Worm (Caenorhabditis elegans) whole organism, L2 larva: Measurements from ENCODE around the gene ampd-1.

Experiments
- C34F6.9 ChIP-seq: fragments of 150-350 bp; optimal IDR thresholded peaks from 2 replicates; lab custom pipeline; 2014; ENCODE audit warnings: missing biosample characterization, missing genetic modification characterization
- F13H6.1 ChIP-seq: sonication (generic microtip); optimal IDR thresholded peaks from 2 replicates; lab custom pipeline; 2016; ENCODE audit warnings: missing genetic modification characterization, missing compliant biosample characterization
- R02D3.7 ChIP-seq: fragments of 150-350 bp; optimal IDR thresholded peaks from 2 replicates; lab custom pipeline; 2014; ENCODE audit warnings: missing biosample characterization, missing genetic modification characterization
- Y55F3AM.14 ChIP-seq: fragments of 200-800 bp; sonication (Bioruptor generic); optimal IDR thresholded peaks from 2 replicates; lab custom pipeline; 2018; ENCODE audit warnings: mild to moderate bottlenecking, missing genetic modification characterization, missing compliant biosample characterization
- ZK546.5 ChIP-seq: sonication (generic microtip); optimal IDR thresholded peaks from 2 replicates; lab custom pipeline; 2017; ENCODE audit warnings: missing biosample characterization, missing genetic modification characterization
- alr-1 ChIP-seq: fragments of 150-350 bp; optimal IDR thresholded peaks from 2 replicates; lab custom pipeline; 2014; ENCODE audit warnings: missing biosample characterization, missing genetic modification characterization
- aly-2 ChIP-seq: fragments of 150-350 bp; optimal IDR thresholded peaks from 2 replicates; lab custom pipeline; 2014; ENCODE audit warnings: missing biosample characterization, missing genetic modification characterization
- ama-1 ChIP-seq: fragments of 150-350 bp; optimal IDR thresholded peaks from 2 replicates; lab custom pipeline; 2018; ENCODE audit warnings: inconsistent platforms
- blmp-1 ChIP-seq: sonication (generic microtip); optimal IDR thresholded peaks from 2 replicates; lab custom pipeline; 2017; ENCODE audit warnings: missing genetic modification characterization, mild to moderate bottlenecking, missing compliant biosample characterization, antibody characterized with exemption, moderate library complexity; ENCODE audit not compliant: insufficient read depth
- crh-2 ChIP-seq: sonication (generic microtip); optimal IDR thresholded peaks from 2 replicates; lab custom pipeline; 2017; ENCODE audit warnings: missing biosample characterization, missing genetic modification characterization
- dmd-4 ChIP-seq: sonication (generic microtip); optimal IDR thresholded peaks from 2 replicates; lab custom pipeline; 2017; ENCODE audit warnings: missing biosample characterization, missing genetic modification characterization
- egl-27 ChIP-seq: sonication (generic microtip); optimal IDR thresholded peaks from 3 replicates; lab custom pipeline; 2017; ENCODE audit warnings: missing biosample characterization, missing genetic modification reagents, missing genetic modification characterization
- elt-1 ChIP-seq: fragments of 150-350 bp; optimal IDR thresholded peaks from 2 replicates; lab custom pipeline; 2014; ENCODE audit warnings: missing biosample characterization, missing genetic modification characterization
- elt-3 ChIP-seq: sonication (generic microtip); optimal IDR thresholded peaks from 2 replicates; lab custom pipeline; 2017; ENCODE audit warnings: missing biosample characterization, missing genetic modification characterization
- fos-1 ChIP-seq: fragments of 150-350 bp; optimal IDR thresholded peaks from 2 replicates; lab custom pipeline; 2014; ENCODE audit warnings: missing biosample characterization, missing genetic modification characterization
- gmeb-1 ChIP-seq: fragments of 150-350 bp; optimal IDR thresholded peaks from 2 replicates; lab custom pipeline; 2014; ENCODE audit warnings: missing biosample characterization, missing genetic modification characterization
- lin-11 ChIP-seq: fragments of 150-350 bp; sonication (generic microtip); optimal IDR thresholded peaks from 2 replicates; lab custom pipeline; 2014; ENCODE audit warnings: missing biosample characterization, missing genetic modification characterization, inconsistent platforms, mixed read lengths
- lin-39 ChIP-seq: fragments of 150-350 bp; optimal IDR thresholded peaks from 2 replicates; lab custom pipeline; 2014; ENCODE audit warnings: missing biosample characterization, missing genetic modification reagents, missing genetic modification characterization
- lsy-2 ChIP-seq, 2 experiments: fragments of 150-350 bp in 1 of 2; sonication (generic microtip) in 1 of 2; optimal IDR thresholded peaks; 2 replicates each; lab custom pipeline; 2014 to 2017; ENCODE audit warnings: missing biosample characterization in 2 of 2, missing genetic modification characterization in 2 of 2
- mbf-1 ChIP-seq: sonication (generic microtip); optimal IDR thresholded peaks from 2 replicates; lab custom pipeline; 2017; ENCODE audit warnings: missing biosample characterization, missing genetic modification characterization
- nhr-10 ChIP-seq: sonication (generic microtip); optimal IDR thresholded peaks from 2 replicates; lab custom pipeline; 2017; ENCODE audit warnings: missing biosample characterization, missing genetic modification characterization
- nhr-11 ChIP-seq: fragments of 150-350 bp; optimal IDR thresholded peaks from 2 replicates; lab custom pipeline; 2014; ENCODE audit warnings: missing biosample characterization, missing genetic modification characterization
- nhr-129 ChIP-seq: fragments of 150-350 bp; optimal IDR thresholded peaks from 2 replicates; lab custom pipeline; 2014; ENCODE audit warnings: missing biosample characterization, missing genetic modification characterization
- nhr-21 ChIP-seq: fragments of 150-350 bp; optimal IDR thresholded peaks from 2 replicates; lab custom pipeline; 2014; ENCODE audit warnings: missing biosample characterization, missing genetic modification characterization
- nhr-23 ChIP-seq: fragments of 150-350 bp; optimal IDR thresholded peaks from 2 replicates; lab custom pipeline; 2014; ENCODE audit warnings: missing biosample characterization, missing genetic modification reagents, missing genetic modification characterization
- nhr-237 ChIP-seq: fragments of 150-350 bp; optimal IDR thresholded peaks from 2 replicates; lab custom pipeline; 2014; ENCODE audit warnings: missing biosample characterization, missing genetic modification characterization
- nhr-25 ChIP-seq: fragments of 150-350 bp; sonication (generic microtip); optimal IDR thresholded peaks from 3 replicates; lab custom pipeline; 2014; ENCODE audit warnings: missing biosample characterization, missing genetic modification characterization
- nhr-6 ChIP-seq: fragments of 150-350 bp; optimal IDR thresholded peaks from 2 replicates; lab custom pipeline; 2014; ENCODE audit warnings: missing biosample characterization, missing genetic modification characterization
- nhr-77 ChIP-seq: fragments of 150-350 bp; optimal IDR thresholded peaks from 2 replicates; lab custom pipeline; 2014; ENCODE audit warnings: missing biosample characterization, missing genetic modification characterization
- peb-1 ChIP-seq: fragments of 150-350 bp; optimal IDR thresholded peaks from 2 replicates; lab custom pipeline; 2014; ENCODE audit warnings: missing biosample characterization, missing genetic modification characterization
- sem-4 ChIP-seq: fragments of 150-350 bp; optimal IDR thresholded peaks from 2 replicates; lab custom pipeline; 2014; ENCODE audit warnings: missing biosample characterization, missing genetic modification reagents, missing genetic modification characterization
- skn-1 ChIP-seq: sonication (generic microtip); optimal IDR thresholded peaks from 2 replicates; lab custom pipeline; 2017; ENCODE audit warnings: missing biosample characterization, missing genetic modification characterization
- sma-3 ChIP-seq: sonication (generic microtip); optimal IDR thresholded peaks from 2 replicates; lab custom pipeline; 2016; ENCODE audit warnings: missing genetic modification reagents, missing genetic modification characterization, missing compliant biosample characterization
- sma-9 ChIP-seq, 2 experiments: fragments of 150-350 bp in 1 of 2; sonication (generic microtip) in 1 of 2; optimal IDR thresholded peaks; 2 replicates each; lab custom pipeline; 2014 to 2016; ENCODE audit warnings: missing genetic modification characterization in 2 of 2, mild to moderate bottlenecking in 1 of 2, missing biosample characterization in 1 of 2, missing compliant biosample characterization in 1 of 2, missing genetic modification reagents in 1 of 2, moderate library complexity in 1 of 2
- snpc-4 ChIP-seq: fragments of 150-350 bp; optimal IDR thresholded peaks from 2 replicates; lab custom pipeline; 2014; ENCODE audit warnings: missing biosample characterization, missing genetic modification characterization
- unc-55 ChIP-seq: fragments of 150-350 bp; sonication (generic microtip); optimal IDR thresholded peaks from 3 replicates; lab custom pipeline; 2014; ENCODE audit warnings: missing biosample characterization, missing genetic modification reagents, missing genetic modification characterization
- unc-62 ChIP-seq: fragments of 150-350 bp; optimal IDR thresholded peaks from 2 replicates; lab custom pipeline; 2014; ENCODE audit warnings: missing biosample characterization, missing genetic modification reagents, missing genetic modification characterization
- zag-1 ChIP-seq: fragments of 150-350 bp; optimal IDR thresholded peaks from 2 replicates; lab custom pipeline; 2014; ENCODE audit warnings: missing biosample characterization, missing genetic modification characterization
- ztf-1 ChIP-seq: fragments of 200-800 bp; sonication (Bioruptor generic); conservative IDR thresholded peaks from 2 replicates; pipeline ENCODE4 v1.3.6; 2022; ENCODE audit warnings: missing genetic modification characterization, missing compliant biosample characterization
- ztf-11 ChIP-seq: sonication (generic microtip); optimal IDR thresholded peaks from 2 replicates; lab custom pipeline; 2017; ENCODE audit warnings: missing biosample characterization, missing genetic modification characterization

Gene ampd-1

DNA sequence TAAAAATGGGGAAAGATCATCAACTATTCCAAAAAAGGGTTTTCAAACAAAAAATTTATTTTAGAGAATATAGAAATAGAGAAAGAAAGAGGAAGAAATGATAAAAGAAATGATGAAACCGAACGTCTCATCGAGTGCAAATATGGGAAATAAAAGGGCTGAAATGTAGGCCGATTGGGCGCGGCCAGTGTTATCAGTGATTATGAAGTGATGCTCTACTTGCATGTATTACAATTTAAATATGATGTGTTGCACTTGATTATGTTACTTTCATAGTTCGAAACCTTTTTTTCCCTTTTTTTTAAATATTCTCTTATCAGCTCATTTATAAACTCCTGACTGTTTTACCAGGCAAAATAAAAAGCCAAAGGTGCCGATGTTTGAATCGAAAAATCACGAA lies 11.4 kb upstream of the ampd-1 start:
- TF ChIP-seq nhr-237 (tag; lab: Kevin White, UChicago) = no peak
- no peak for TF ChIP-seq Y55F3AM.14 (GFP tag; lab: Kevin White, UChicago)
- TF ChIP-seq F13H6.1 (tag; lab: Kevin White, UChicago) = peak; percentile 52
- TF ChIP-seq lin-39 (tag; lab: Kevin White, UChicago) = no peak
- TF ChIP-seq sma-9 (GFP tag; optimal IDR thresholded peaks at IDR 0.05; lab: Kevin White, UChicago) = peak; percentile 44
- no peak for TF ChIP-seq sma-9 (tag; optimal IDR thresholded peaks at IDR 0.05; lab: Kevin White, UChicago)
- TF ChIP-seq peb-1 (tag; lab: Kevin White, UChicago) = no peak
- TF ChIP-seq fos-1 = peak; percentile 97

ce11 chrII:5194066-5194465 lies 9.1 kb upstream of the ampd-1 start, which contains the start of gene msp-49:
TSS of gene msp-49 (plus strand) at chrII:5194366.
- TF ChIP-seq unc-62 (GFP tag; lab: Kevin White, UChicago) (no peak), lin-11 (no peak), R02D3.7 (tag; lab: Kevin White, UChicago) (no peak), egl-27 (tag; lab: Kevin White, UChicago) (no peak), crh-2 (no peak), fos-1 (no peak), F13H6.1 (tag; lab: Kevin White, UChicago) (no peak), nhr-237 (tag; lab: Kevin White, UChicago) (no peak), aly-2 (no peak), ztf-11 (tag; lab: Kevin White, UChicago) (no peak), skn-1 (tag; lab: Kevin White, UChicago) (no peak), nhr-23 (no peak)

DNA sequence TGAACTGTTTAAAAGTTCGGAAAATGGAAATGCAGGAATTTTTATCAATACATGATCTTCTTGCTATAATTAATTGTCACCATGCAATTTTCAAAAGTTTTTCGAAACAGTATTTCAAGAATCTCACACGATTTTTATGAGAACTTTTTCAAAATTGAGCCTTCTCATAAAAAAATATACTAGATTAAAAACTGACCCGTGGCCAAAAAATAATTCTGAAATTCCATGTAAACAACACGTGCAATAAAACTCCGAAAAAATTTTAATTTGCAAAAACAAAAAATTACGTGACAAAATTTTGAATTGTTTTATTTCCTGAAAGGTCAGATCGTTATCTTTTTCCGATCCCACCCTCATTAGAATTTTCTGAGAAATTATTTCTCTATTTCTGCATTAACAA lies 7.6 kb upstream of the ampd-1 start, which contains the start of gene C34F11.5:
Gene C34F11.5 (plus strand): TSS at position 301 of the 400 bp plus-strand sequence.
- TF ChIP-seq lin-11 = no peak
- TF ChIP-seq sma-3 (GFP tag; lab: Kevin White, UChicago) = no peak
- no peak for TF ChIP-seq nhr-237 (tag; lab: Kevin White, UChicago)
- no peak for TF ChIP-seq nhr-21 (tag; lab: Kevin White, UChicago)
- no peak for TF ChIP-seq alr-1 (tag; lab: Kevin White, UChicago)
- no peak for TF ChIP-seq sem-4 (tag; lab: Kevin White, UChicago)
- no peak for TF ChIP-seq mbf-1 (tag; lab: Kevin White, UChicago)
- TF ChIP-seq F13H6.1 (tag; lab: Kevin White, UChicago) = no peak
- no peak for TF ChIP-seq elt-1 (tag; lab: Kevin White, UChicago)

- TF ChIP-seq sem-4 (tag; lab: Kevin White, UChicago) = no peak
- TF ChIP-seq nhr-77 (tag; lab: Kevin White, UChicago) = no peak
- no peak for TF ChIP-seq ZK546.5 (tag; lab: Kevin White, UChicago)
- TF ChIP-seq nhr-11 = no peak
- TF ChIP-seq nhr-10 (tag; lab: Kevin White, UChicago) = no peak
- no peak for TF ChIP-seq C34F6.9
- no peak for TF ChIP-seq elt-3
- TF ChIP-seq nhr-237 (tag; lab: Kevin White, UChicago) = no peak
- TF ChIP-seq skn-1 (tag; lab: Kevin White, UChicago) = no peak
- TF ChIP-seq sma-3 (GFP tag; lab: Kevin White, UChicago) = no peak
- TF ChIP-seq gmeb-1 (tag; lab: Kevin White, UChicago) = no peak
- no peak for TF ChIP-seq lin-39 (tag; lab: Kevin White, UChicago)
- TF ChIP-seq F13H6.1 (tag; lab: Kevin White, UChicago) = no peak
- TF ChIP-seq nhr-25 (tag; lab: Kevin White, UChicago) = no peak
- no peak for TF ChIP-seq crh-2
- TF ChIP-seq, all 48 proteins: peak for 0
These were observed 3.6 kb upstream of the ampd-1 start, which contains the start of gene msp-50 for ce11 chrII:5199497-5199896. TSS of gene msp-50 (plus strand) at chrII:5199797.

- TF ChIP-seq snpc-4 (tag; lab: Kevin White, UChicago) = peak; percentile 90
These were observed 2.9 kb upstream of the ampd-1 start for ce11 chrII:5200205-5200604.

ce11 chrII:5200987-5201582 lies 2.0 kb upstream of the ampd-1 start:
- peak; percentile 29 for TF ChIP-seq blmp-1 (tag; lab: Kevin White, UChicago)
- no peak for TF ChIP-seq gmeb-1 (tag; lab: Kevin White, UChicago)
- peak; percentile 33 for TF ChIP-seq sma-9 (GFP tag; optimal IDR thresholded peaks at IDR 0.05; lab: Kevin White, UChicago)
- no peak for TF ChIP-seq sma-9 (tag; optimal IDR thresholded peaks at IDR 0.05; lab: Kevin White, UChicago)
- TF ChIP-seq zag-1 (tag; lab: Kevin White, UChicago) = no peak
- peak; percentile 60 for TF ChIP-seq F13H6.1 (tag; lab: Kevin White, UChicago)
- TF ChIP-seq ama-1 (lab: Kevin White, UChicago) = peak; percentile 58
- peak; percentile 49 for TF ChIP-seq unc-55 (GFP tag; lab: Kevin White, UChicago)
- TF ChIP-seq nhr-6 (tag; lab: Kevin White, UChicago) = peak; percentile 51
- peak in 1 of 2 experiments; percentile 72 for TF ChIP-seq lsy-2 (tag; optimal IDR thresholded peaks at IDR 0.05; lab: Kevin White, UChicago)
- no peak for TF ChIP-seq nhr-11
- peak; percentile 55 for TF ChIP-seq nhr-129 (tag; lab: Kevin White, UChicago)
- peak; percentile 72 for TF ChIP-seq C34F6.9
- TF ChIP-seq lin-39 (tag; lab: Kevin White, UChicago) = no peak
- TF ChIP-seq dmd-4 (tag; lab: Kevin White, UChicago) = peak; percentile 48
- no peak for TF ChIP-seq ztf-1 (GFP tag; lab: Robert Waterston, UW)
- peak; percentile 6 for TF ChIP-seq snpc-4 (tag; lab: Kevin White, UChicago)
- TF ChIP-seq fos-1 = peak; percentile 3
